Fruit fly (Drosophila melanogaster): Measurements from ENCODE around the gene CG11828.

Gene CG11828

DNA sequence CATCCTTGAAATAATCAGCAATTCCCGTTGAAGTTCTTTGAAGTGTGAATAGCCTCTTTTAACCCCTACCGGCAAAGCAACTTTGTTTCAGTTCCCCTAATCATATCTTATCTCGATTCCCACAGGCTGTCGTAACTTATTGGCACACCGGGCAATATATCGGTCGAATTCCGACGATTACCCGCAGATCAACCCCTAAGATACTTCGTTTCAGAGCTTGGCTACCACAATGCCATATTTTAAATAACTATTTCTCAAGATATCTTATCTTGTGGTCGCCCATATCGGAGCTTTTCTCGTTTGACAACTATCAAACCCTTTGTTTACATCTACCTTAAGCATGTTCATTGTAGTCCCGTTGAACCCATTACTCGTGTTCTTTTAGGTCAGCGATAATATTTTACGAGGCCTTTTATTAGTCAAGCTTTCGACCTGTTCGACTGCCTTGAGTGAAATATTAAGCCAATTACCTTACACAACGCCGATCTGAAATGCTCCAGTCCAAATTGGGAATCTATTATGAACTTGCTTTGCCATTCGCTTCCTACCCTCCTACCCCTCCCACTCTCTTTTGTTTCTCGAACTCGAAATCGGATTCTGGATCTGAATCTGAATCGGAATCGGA is 23.8 kb upstream of the CG11828 start:
- TF ChIP-seq EcR (GFP tag; optimal IDR thresholded peaks at IDR 0.05) (no peak), CG8478 (optimal IDR thresholded peaks at IDR 0.05) (no peak), pan (optimal IDR thresholded peaks at IDR 0.05) (peak; percentile 20), Dll (optimal IDR thresholded peaks at IDR 0.05) (no peak)

dm6 chr3R:28901468-28902163 is 21.2 kb upstream of the CG11828 start:
- TF ChIP-seq Dll (optimal IDR thresholded peaks at IDR 0.05) (no peak), psq (optimal IDR thresholded peaks at IDR 0.05) (no peak), usp (GFP tag; optimal IDR thresholded peaks at IDR 0.05) (no peak), CG8478 (optimal IDR thresholded peaks at IDR 0.05) (no peak), pan (optimal IDR thresholded peaks at IDR 0.05) (no peak)

DNA sequence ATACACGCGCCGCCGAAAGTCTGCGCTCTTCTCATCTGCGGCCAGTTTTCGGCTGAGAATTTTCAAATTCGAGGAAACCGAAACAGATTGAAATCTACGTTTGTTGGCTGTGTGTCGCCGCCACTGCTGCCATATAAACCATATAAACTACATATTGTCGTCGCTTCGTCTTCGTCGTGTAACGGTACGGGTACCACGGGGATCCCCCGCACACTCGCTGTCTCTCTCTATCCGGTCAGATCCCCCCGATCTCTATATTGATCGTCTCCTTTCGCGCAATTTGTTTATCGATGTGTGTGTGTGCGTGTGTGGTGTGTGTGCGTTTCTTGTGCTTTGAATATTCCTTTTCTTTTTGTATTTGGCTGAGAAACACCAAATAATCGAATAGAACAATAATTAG is 19.5 kb upstream of the CG11828 start:
- TF ChIP-seq psq (optimal IDR thresholded peaks at IDR 0.05) = no peak
- TF ChIP-seq EcR (GFP tag; optimal IDR thresholded peaks at IDR 0.05) = no peak
- no peak for TF ChIP-seq pan (optimal IDR thresholded peaks at IDR 0.05)
- no peak for TF ChIP-seq Dll (optimal IDR thresholded peaks at IDR 0.05)
- TF ChIP-seq usp (GFP tag; optimal IDR thresholded peaks at IDR 0.05) = no peak
- TF ChIP-seq CG8478 (optimal IDR thresholded peaks at IDR 0.05) = no peak

DNA sequence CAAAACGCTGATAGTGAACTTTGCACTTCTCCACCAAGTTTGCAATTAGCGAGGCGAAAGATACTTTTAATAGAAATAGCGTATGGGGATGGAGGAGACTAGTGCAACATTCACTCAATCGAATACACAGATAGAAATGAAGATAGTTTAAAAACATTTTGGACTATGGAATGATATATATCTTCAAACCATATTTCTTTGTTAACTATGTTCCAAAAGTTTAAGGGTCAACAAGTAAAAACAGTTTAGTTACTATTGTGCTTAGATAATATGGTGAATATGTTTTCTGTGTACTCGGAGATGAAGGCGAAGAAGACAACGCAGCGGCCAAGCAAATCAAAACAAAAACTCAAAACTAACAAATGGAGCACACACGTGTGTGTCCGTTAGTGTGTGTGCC is 18.7 kb upstream of the CG11828 start:
- no peak for TF ChIP-seq EcR (GFP tag; optimal IDR thresholded peaks at IDR 0.05)
- TF ChIP-seq Dll (optimal IDR thresholded peaks at IDR 0.05) = no peak
- no peak for TF ChIP-seq usp (GFP tag; optimal IDR thresholded peaks at IDR 0.05)
- TF ChIP-seq psq (optimal IDR thresholded peaks at IDR 0.05) = no peak
- TF ChIP-seq pan (optimal IDR thresholded peaks at IDR 0.05) = no peak
- TF ChIP-seq CG8478 (optimal IDR thresholded peaks at IDR 0.05) = no peak

dm6 chr3R:28904816-28905435 is 17.9 kb upstream of the CG11828 start:
- TF ChIP-seq CG8478 (optimal IDR thresholded peaks at IDR 0.05) (no peak), Dll (optimal IDR thresholded peaks at IDR 0.05) (no peak), usp (GFP tag; optimal IDR thresholded peaks at IDR 0.05) (no peak), pan (optimal IDR thresholded peaks at IDR 0.05) (no peak), psq (optimal IDR thresholded peaks at IDR 0.05) (no peak), EcR (GFP tag; optimal IDR thresholded peaks at IDR 0.05) (no peak)

dm6 chr3R:28911758-28912157 is 11.1 kb upstream of the CG11828 start:
- no peak for TF ChIP-seq psq (optimal IDR thresholded peaks at IDR 0.05)
- no peak for TF ChIP-seq pan (optimal IDR thresholded peaks at IDR 0.05)
- TF ChIP-seq EcR (GFP tag; optimal IDR thresholded peaks at IDR 0.05) = no peak
- no peak for TF ChIP-seq usp (GFP tag; optimal IDR thresholded peaks at IDR 0.05)
- TF ChIP-seq CG8478 (optimal IDR thresholded peaks at IDR 0.05) = no peak
- TF ChIP-seq Dll (optimal IDR thresholded peaks at IDR 0.05) = no peak

DNA sequence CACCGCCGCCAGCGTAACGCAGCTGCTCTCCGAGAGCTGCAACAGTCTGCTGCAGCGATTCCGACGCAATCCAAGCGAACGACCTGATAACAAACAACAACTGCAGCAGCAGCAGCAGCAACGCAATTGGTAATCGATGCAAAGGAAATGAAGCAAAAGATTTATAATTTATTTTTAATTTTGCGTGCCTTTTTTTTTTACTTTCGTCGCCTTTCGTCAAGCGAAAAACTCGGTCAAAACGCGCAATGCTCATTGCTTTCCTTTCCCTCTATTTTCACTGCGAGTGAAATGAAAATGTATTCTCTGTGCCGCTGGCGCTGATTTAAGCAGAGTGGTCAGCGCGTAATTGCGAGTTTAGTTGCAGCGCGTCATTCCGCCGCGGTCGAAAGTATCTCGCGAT is 9.8 kb upstream of the CG11828 start:
- TF ChIP-seq Dll (optimal IDR thresholded peaks at IDR 0.05) (no peak), EcR (GFP tag; optimal IDR thresholded peaks at IDR 0.05) (no peak)

DNA sequence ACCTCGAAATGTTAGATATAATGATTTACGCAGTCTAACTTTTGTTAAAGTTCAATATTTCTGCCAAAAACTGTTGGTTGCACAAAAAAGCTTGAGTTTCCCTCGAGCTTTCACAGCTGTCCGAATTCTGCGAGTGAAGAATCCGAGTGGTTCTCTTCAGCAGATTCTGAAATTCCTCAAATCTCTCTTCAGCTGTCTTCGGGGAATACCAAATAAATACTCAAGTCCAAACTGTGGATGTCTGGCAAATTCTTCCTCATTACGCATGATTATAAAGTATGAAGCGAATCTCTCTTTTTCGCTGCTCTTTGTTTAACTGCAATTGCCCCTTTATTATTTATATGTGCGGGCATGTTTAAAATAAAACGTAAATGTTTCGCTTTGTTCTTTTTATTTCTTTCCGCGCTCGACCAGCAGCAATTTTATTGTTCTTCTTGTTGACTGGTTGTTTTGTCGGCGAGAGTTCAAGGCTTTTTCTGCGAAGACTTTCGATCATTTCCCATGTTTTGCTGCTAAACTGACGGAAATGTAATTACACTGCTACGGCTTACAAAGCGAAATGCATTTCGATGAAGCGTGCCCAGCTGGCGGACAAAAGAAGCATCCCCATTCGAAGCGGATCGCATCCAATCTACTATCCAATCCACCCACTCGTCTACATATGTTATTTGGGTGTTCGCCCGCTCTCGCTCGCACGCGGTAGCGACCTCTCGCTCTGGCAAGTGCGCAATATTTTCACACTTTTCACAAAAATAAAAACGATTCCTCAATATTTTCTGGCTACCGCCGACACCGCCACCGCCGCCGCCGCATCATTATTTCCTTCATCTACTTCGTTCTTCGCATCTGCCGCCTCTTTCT is 8.7 kb upstream of the CG11828 start:
- no peak for TF ChIP-seq CG8478 (optimal IDR thresholded peaks at IDR 0.05)

dm6 chr3R:28950859-28951351 is 28.1 kb downstream of the CG11828 start:
- TF ChIP-seq pan (optimal IDR thresholded peaks at IDR 0.05) (no peak), CG8478 (optimal IDR thresholded peaks at IDR 0.05) (no peak), EcR (GFP tag; optimal IDR thresholded peaks at IDR 0.05) (no peak), psq (optimal IDR thresholded peaks at IDR 0.05) (no peak), usp (GFP tag; optimal IDR thresholded peaks at IDR 0.05) (no peak), Dll (optimal IDR thresholded peaks at IDR 0.05) (no peak)

- TF ChIP-seq Dll (optimal IDR thresholded peaks at IDR 0.05) (no peak), usp (GFP tag; optimal IDR thresholded peaks at IDR 0.05) (no peak), CG8478 (optimal IDR thresholded peaks at IDR 0.05) (no peak), psq (optimal IDR thresholded peaks at IDR 0.05) (no peak)
Measured at dm6 chr3R:28958703-28959102, 35.9 kb downstream of the CG11828 start.

DNA sequence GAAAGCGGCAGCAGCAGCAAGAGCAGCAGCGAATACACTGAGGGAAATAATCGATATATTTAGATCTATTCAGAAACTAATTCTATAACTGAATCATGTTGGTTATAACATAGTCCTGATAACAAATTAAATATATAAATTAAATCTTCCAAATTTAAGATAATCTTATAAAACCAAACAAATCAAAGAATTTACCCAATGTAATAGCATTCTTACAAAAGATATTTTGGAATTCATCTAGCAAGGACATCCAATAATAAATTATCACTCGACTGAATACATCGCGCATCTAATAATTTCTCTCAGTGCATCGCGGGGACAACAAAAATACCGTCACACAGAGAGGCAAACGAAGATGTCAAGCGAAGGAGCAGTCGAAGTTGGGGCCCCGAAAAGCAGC is 36.3 kb downstream of the CG11828 start:
- TF ChIP-seq Dll (optimal IDR thresholded peaks at IDR 0.05) = no peak
- no peak for TF ChIP-seq psq (optimal IDR thresholded peaks at IDR 0.05)
- no peak for TF ChIP-seq CG8478 (optimal IDR thresholded peaks at IDR 0.05)
- no peak for TF ChIP-seq usp (GFP tag; optimal IDR thresholded peaks at IDR 0.05)
- TF ChIP-seq pan (optimal IDR thresholded peaks at IDR 0.05) = no peak
- no peak for TF ChIP-seq EcR (GFP tag; optimal IDR thresholded peaks at IDR 0.05)

- TF ChIP-seq EcR (GFP tag; optimal IDR thresholded peaks at IDR 0.05) = no peak
- no peak for TF ChIP-seq CG8478 (optimal IDR thresholded peaks at IDR 0.05)
- no peak for TF ChIP-seq psq (optimal IDR thresholded peaks at IDR 0.05)
- TF ChIP-seq pan (optimal IDR thresholded peaks at IDR 0.05) = no peak
- no peak for TF ChIP-seq usp (GFP tag; optimal IDR thresholded peaks at IDR 0.05)
- no peak for TF ChIP-seq Dll (optimal IDR thresholded peaks at IDR 0.05)
Measured at dm6 chr3R:28970266-28970665, 47.4 kb downstream of the CG11828 start, which contains the start of gene DIP-gamma. Gene DIP-gamma, minus strand, starts transcription at chr3R:28970372.
